Fruit fly (Drosophila melanogaster) whole organism, embryonic: ENCODE results near the gene PIG-B.

Experiments
- Adf1 ChIP-seq: fragments of 200-800 bp; sonication (Bioruptor generic); IDR thresholded peaks from 2 replicates; pipeline ENCODE4 v1.3.6; 2022; ENCODE audit warnings: missing biosample characterization, missing genetic modification characterization
- Asciz ChIP-seq: fragments of 200-800 bp; sonication (Bioruptor generic); optimal IDR thresholded peaks from 2 replicates; lab custom pipeline; 2017; ENCODE audit warnings: missing biosample characterization, mild to moderate bottlenecking, missing genetic modification characterization, missing genetic modification reagents
- CG11696 ChIP-seq: fragments of 200-800 bp; sonication (Bioruptor generic); IDR thresholded peaks from 2 replicates; pipeline ENCODE4 v1.3.6; 2022; ENCODE audit warnings: missing biosample characterization, missing genetic modification characterization
- CG12942 ChIP-seq: fragments of 200-800 bp; sonication (Bioruptor generic); optimal IDR thresholded peaks from 3 replicates; lab custom pipeline; 2016; ENCODE audit warnings: missing biosample characterization, missing genetic modification characterization
- CG15269 ChIP-seq: fragments of 200-800 bp; sonication (Bioruptor generic); optimal IDR thresholded peaks from 2 replicates; lab custom pipeline; 2018; ENCODE audit warnings: missing biosample characterization, mild to moderate bottlenecking, missing genetic modification characterization, moderate library complexity
- CG18011 ChIP-seq: fragments of 200-800 bp; sonication (Bioruptor generic); optimal IDR thresholded peaks from 2 replicates; lab custom pipeline; 2017; ENCODE audit warnings: missing biosample characterization, missing genetic modification characterization, mild to moderate bottlenecking, moderate library complexity, missing genotype
- CG2889 ChIP-seq: fragments of 200-800 bp; sonication (Bioruptor generic); IDR thresholded peaks from 3 replicates; pipeline ENCODE4 v1.3.6; 2022; ENCODE audit warnings: missing biosample characterization, missing genetic modification characterization
- CG30020 ChIP-seq: fragments of 200-800 bp; optimal IDR thresholded peaks from 2 replicates; lab custom pipeline; 2019; ENCODE audit warnings: missing biosample characterization, mild to moderate bottlenecking, missing genetic modification characterization, moderate library complexity
- CG33213 ChIP-seq: fragments of 200-800 bp; sonication (Bioruptor generic); optimal IDR thresholded peaks from 3 replicates; lab custom pipeline; 2016; ENCODE audit warnings: missing biosample characterization, missing genetic modification characterization
- CG34376 ChIP-seq: fragments of 200-800 bp; sonication (Bioruptor generic); optimal IDR thresholded peaks from 2 replicates; lab custom pipeline; 2018; ENCODE audit warnings: missing biosample characterization, mild to moderate bottlenecking, missing genetic modification characterization
- CG3838 ChIP-seq: fragments of 200-800 bp; sonication (Bioruptor generic); optimal IDR thresholded peaks from 3 replicates; lab custom pipeline; 2016; ENCODE audit warnings: missing biosample characterization, missing genetic modification characterization
- CG43689 ChIP-seq: fragments of 200-800 bp; sonication (Bioruptor generic); IDR thresholded peaks from 2 replicates; pipeline ENCODE4 v1.3.6; 2022; ENCODE audit warnings: missing biosample characterization, missing genetic modification characterization
- CG4730 ChIP-seq: fragments of 200-800 bp; sonication (Bioruptor generic); IDR thresholded peaks from 2 replicates; pipeline ENCODE4 v1.3.6; 2022; ENCODE audit warnings: missing biosample characterization, missing genetic modification characterization
- CG6175 ChIP-seq: fragments of 200-800 bp; sonication (Bioruptor generic); IDR thresholded peaks from 3 replicates; pipeline ENCODE4 v1.3.6; 2022; ENCODE audit warnings: missing biosample characterization, missing genetic modification characterization
- CG7556 ChIP-seq: fragments of 200-800 bp; sonication (Bioruptor generic); optimal IDR thresholded peaks from 2 replicates; lab custom pipeline; 2017; ENCODE audit warnings: missing biosample characterization, mild to moderate bottlenecking, missing genetic modification characterization
- CG7987 ChIP-seq: fragments of 200-800 bp; sonication (Bioruptor generic); optimal IDR thresholded peaks from 2 replicates; lab custom pipeline; 2018; ENCODE audit warnings: missing biosample characterization, mild to moderate bottlenecking, missing genetic modification characterization, moderate library complexity
- CG9817 ChIP-seq: fragments of 200-800 bp; sonication (Bioruptor generic); optimal IDR thresholded peaks from 2 replicates; lab custom pipeline; 2018; ENCODE audit warnings: missing biosample characterization, mild to moderate bottlenecking, missing genetic modification characterization, moderate library complexity
- Ets97D ChIP-seq: fragments of 200-800 bp; sonication (Bioruptor generic); optimal IDR thresholded peaks from 3 replicates; lab custom pipeline; 2016; ENCODE audit warnings: missing biosample characterization, missing genetic modification characterization
- Gsc ChIP-seq: fragments of 200-800 bp; sonication (Bioruptor generic); IDR thresholded peaks from 2 replicates; pipeline ENCODE4 v1.3.6; 2022; ENCODE audit warnings: missing biosample characterization, missing genetic modification characterization
- Hr51 ChIP-seq, 2 experiments: fragments of 200-800 bp; sonication (Bioruptor generic); optimal IDR thresholded peaks; 2 replicates in 1 of 2; 3 replicates in 1 of 2; lab custom pipeline; 2016 to 2018; ENCODE audit warnings: missing biosample characterization in 2 of 2, missing genetic modification characterization in 2 of 2, mild to moderate bottlenecking in 1 of 2, moderate library complexity in 1 of 2
- Mrtf ChIP-seq: fragments of 200-800 bp; sonication (Bioruptor generic); IDR thresholded peaks from 3 replicates; pipeline ENCODE4 v1.3.6; 2022; ENCODE audit warnings: missing biosample characterization, missing genetic modification characterization
- NC2α ChIP-seq: fragments of 200-800 bp; sonication (Bioruptor generic); optimal IDR thresholded peaks from 2 replicates; lab custom pipeline; 2016; ENCODE audit warnings: missing biosample characterization, missing genetic modification characterization
- PHDP ChIP-seq: fragments of 200-800 bp; sonication (Bioruptor generic); optimal IDR thresholded peaks from 3 replicates; lab custom pipeline; 2018; ENCODE audit warnings: missing biosample characterization, mild to moderate bottlenecking, missing genetic modification characterization, moderate library complexity
- Taf1 ChIP-seq: fragments of 200-800 bp; sonication (Bioruptor generic); IDR thresholded peaks from 2 replicates; pipeline ENCODE4 v1.3.6; 2022; ENCODE audit warnings: missing biosample characterization, missing genetic modification characterization
- ab ChIP-seq: fragments of 200-800 bp; sonication (Bioruptor generic); optimal IDR thresholded peaks from 2 replicates; lab custom pipeline; 2016; ENCODE audit warnings: missing biosample characterization, missing genetic modification characterization
- bowl ChIP-seq: fragments of 200-800 bp; sonication (Bioruptor generic); IDR thresholded peaks from 2 replicates; pipeline ENCODE4 v1.3.6; 2022; ENCODE audit warnings: missing biosample characterization, missing genetic modification characterization
- br ChIP-seq: fragments of >200 bp; optimal IDR thresholded peaks from 2 replicates; lab custom pipeline; 2017
- btn ChIP-seq: fragments of 200-800 bp; sonication (Bioruptor generic); optimal IDR thresholded peaks from 2 replicates; lab custom pipeline; 2016; ENCODE audit warnings: missing biosample characterization, missing genetic modification characterization
- crp ChIP-seq, 2 experiments: fragments of 200-800 bp; sonication (Bioruptor generic); optimal IDR thresholded peaks; 2 replicates in 1 of 2; 3 replicates in 1 of 2; lab custom pipeline; 2017; ENCODE audit warnings: missing biosample characterization in 2 of 2, missing genetic modification characterization in 2 of 2, mild to moderate bottlenecking in 1 of 2, moderate library complexity in 1 of 2
- disco-r ChIP-seq: fragments of 200-800 bp; sonication (Bioruptor generic); optimal IDR thresholded peaks from 2 replicates; lab custom pipeline; 2016; ENCODE audit warnings: missing biosample characterization, missing genetic modification characterization
- dm ChIP-seq: fragments of 200-800 bp; sonication (Bioruptor generic); optimal IDR thresholded peaks from 3 replicates; lab custom pipeline; 2016; ENCODE audit warnings: missing biosample characterization, missing genetic modification characterization
- eyg ChIP-seq: fragments of 200-800 bp; sonication (Bioruptor generic); optimal IDR thresholded peaks from 3 replicates; lab custom pipeline; 2016; ENCODE audit warnings: missing biosample characterization, missing genetic modification characterization
- fd64A ChIP-seq: fragments of 200-800 bp; sonication (Bioruptor generic); optimal IDR thresholded peaks from 3 replicates; lab custom pipeline; 2018; ENCODE audit warnings: missing biosample characterization, mild to moderate bottlenecking, missing genetic modification characterization
- fru ChIP-seq: fragments of >200 bp; optimal IDR thresholded peaks from 2 replicates; lab custom pipeline; 2017
- klu ChIP-seq: fragments of 200-800 bp; sonication (Bioruptor generic); IDR thresholded peaks from 2 replicates; pipeline ENCODE4 v1.3.6; 2022; ENCODE audit warnings: missing biosample characterization, missing genetic modification characterization
- lov ChIP-seq, 2 experiments: fragments of 200-800 bp in 1 of 2; fragments of >200 bp in 1 of 2; sonication (Bioruptor generic) in 1 of 2; IDR thresholded peaks in 1 of 2; optimal IDR thresholded peaks in 1 of 2; 2 replicates in 1 of 2; 3 replicates in 1 of 2; pipeline versions ENCODE4 v1.3.6 to Lab custom; 2017 to 2022; ENCODE audit warnings: missing biosample characterization in 1 of 2, missing genetic modification characterization in 1 of 2
- odd ChIP-seq: fragments of 200-800 bp; sonication (Bioruptor generic); optimal IDR thresholded peaks from 2 replicates; lab custom pipeline; 2017; ENCODE audit warnings: missing biosample characterization, mild to moderate bottlenecking, missing genetic modification characterization
- peb ChIP-seq: fragments of 200-800 bp; sonication (Bioruptor generic); IDR thresholded peaks from 2 replicates; pipeline ENCODE4 v1.3.6; 2022; ENCODE audit warnings: missing biosample characterization, missing genetic modification characterization
- pum ChIP-seq: fragments of 200-800 bp; sonication (Bioruptor generic); optimal IDR thresholded peaks from 2 replicates; lab custom pipeline; 2016; ENCODE audit warnings: missing biosample characterization, missing genetic modification characterization
- sd ChIP-seq: fragments of 200-800 bp; sonication (Bioruptor generic); optimal IDR thresholded peaks from 3 replicates; lab custom pipeline; 2018; ENCODE audit warnings: missing biosample characterization, mild to moderate bottlenecking, missing genetic modification characterization, moderate library complexity
- sens-2 ChIP-seq: fragments of 200-800 bp; sonication (Bioruptor generic); IDR thresholded peaks from 2 replicates; pipeline ENCODE4 v1.3.6; 2022; ENCODE audit warnings: missing biosample characterization, missing genetic modification characterization
- shn ChIP-seq: fragments of 200-800 bp; sonication (Bioruptor generic); optimal IDR thresholded peaks from 3 replicates; lab custom pipeline; 2016; ENCODE audit warnings: missing biosample characterization, missing genetic modification characterization
- slou ChIP-seq: fragments of 200-800 bp; sonication (Bioruptor generic); optimal IDR thresholded peaks from 3 replicates; lab custom pipeline; 2016; ENCODE audit warnings: missing biosample characterization, missing genetic modification characterization
- sr ChIP-seq: fragments of 200-800 bp; sonication (Bioruptor generic); IDR thresholded peaks from 3 replicates; pipeline ENCODE4 v1.3.6; 2022; ENCODE audit warnings: missing biosample characterization, missing genetic modification characterization
- tin ChIP-seq: fragments of 200-800 bp; sonication (Bioruptor generic); optimal IDR thresholded peaks from 3 replicates; lab custom pipeline; 2016; ENCODE audit warnings: missing biosample characterization, missing genetic modification characterization
- tll ChIP-seq, 2 experiments: fragments of 200-800 bp in 1 of 2; fragments of >200 bp in 1 of 2; sonication (Bioruptor generic) in 1 of 2; optimal IDR thresholded peaks; 2 replicates each; lab custom pipeline; 2017 to 2019; ENCODE audit warnings: missing biosample characterization in 2 of 2, missing genetic modification characterization in 2 of 2, mild to moderate bottlenecking in 1 of 2, moderate library complexity in 1 of 2
- trh ChIP-seq: fragments of 200-800 bp; sonication (Bioruptor generic); optimal IDR thresholded peaks from 2 replicates; lab custom pipeline; 2016; ENCODE audit warnings: missing biosample characterization, missing genetic modification characterization
- vvl ChIP-seq: fragments of 200-800 bp; sonication (Bioruptor generic); IDR thresholded peaks from 2 replicates; pipeline ENCODE4 v1.3.6; 2022; ENCODE audit warnings: missing biosample characterization, missing genetic modification characterization
- wdn ChIP-seq: fragments of 200-800 bp; sonication (Bioruptor generic); IDR thresholded peaks from 2 replicates; pipeline ENCODE4 v1.3.6; 2022; ENCODE audit warnings: missing biosample characterization, missing genetic modification characterization
- wek ChIP-seq: fragments of 200-800 bp; sonication (Bioruptor generic); optimal IDR thresholded peaks from 3 replicates; lab custom pipeline; 2018; ENCODE audit warnings: missing biosample characterization, mild to moderate bottlenecking, missing genetic modification characterization, moderate library complexity
- zfh1 ChIP-seq: fragments of 200-800 bp; sonication (Bioruptor generic); IDR thresholded peaks from 3 replicates; pipeline ENCODE4 v1.3.6; 2022; ENCODE audit warnings: missing biosample characterization, missing genetic modification characterization

Gene PIG-B

dm6 chr3L:3787595-3788151 lies 23.4 kb upstream of the PIG-B start (continued):
- TF ChIP-seq wdn (GFP tag; lab: Robert Waterston, UW) (0 out of 2 replicates have a peak, but pooled peaks have one; percentile 14), tll (GFP tag; optimal IDR thresholded peaks at IDR 0.05; lab: Kevin White, UChicago) (peak in 1 of 2 experiments; percentile 19), PHDP (tag; lab: Kevin White, UChicago) (peak; percentile 43), sd (no peak), Asciz (no peak), dm (GFP tag; lab: Kevin White, UChicago) (no peak), tin (GFP tag; lab: Kevin White, UChicago) (no peak), CG33213 (GFP tag; lab: Kevin White, UChicago) (peak; percentile 23), vvl (GFP tag; lab: Robert Waterston, UW) (peak; percentile 64; the same call in 1 of the 2 replicates), odd (GFP tag; lab: Kevin White, UChicago) (peak; percentile 68), CG18011 (GFP tag; lab: Kevin White, UChicago) (peak; percentile 93), CG6175 (GFP tag; lab: Robert Waterston, UW) (no peak), trh (GFP tag; lab: Kevin White, UChicago) (no peak), Adf1 (no peak; the same call in 1 of the 2 replicates), shn (GFP tag; lab: Kevin White, UChicago) (peak; percentile 30), slou (GFP tag; lab: Kevin White, UChicago) (no peak), br (lab: Kevin White, UChicago) (no peak), CG34376 (GFP tag; lab: Kevin White, UChicago) (peak; percentile 33), pum (GFP tag; lab: Kevin White, UChicago) (no peak), zfh1 (GFP tag; lab: Robert Waterston, UW) (peak; percentile 4; the same call in 1 of the 3 replicates), CG43689 (no peak), CG3838 (GFP tag; lab: Kevin White, UChicago) (no peak), CG7556 (GFP tag; lab: Kevin White, UChicago) (no peak), CG11696 (GFP tag; lab: Robert Waterston, UW) (no peak), CG15269 (no peak), CG30020 (tag; lab: Kevin White, UChicago) (peak; percentile 6), CG12942 (GFP tag; lab: Kevin White, UChicago) (no peak), btn (GFP tag; lab: Kevin White, UChicago) (no peak), ab (no peak), CG4730 (GFP tag; lab: Robert Waterston, UW) (no peak), Hr51 (GFP tag; optimal IDR thresholded peaks at IDR 0.05; lab: Kevin White, UChicago) (peak; percentile 8 to 22), Ets97D (GFP tag; lab: Kevin White, UChicago) (peak; percentile 70), crp (GFP tag; optimal IDR thresholded peaks at IDR 0.05; lab: Kevin White, UChicago) (peak in 1 of 2 experiments; percentile 59), CG7987 (GFP tag; lab: Kevin White, UChicago) (no peak), bowl (GFP tag; lab: Robert Waterston, UW) (0 out of 2 replicates have a peak, but pooled peaks have one; percentile 6), eyg (no peak), wek (GFP tag; lab: Kevin White, UChicago) (no peak), peb (GFP tag; lab: Robert Waterston, UW) (no peak), fru (no peak), lov (optimal IDR thresholded peaks at IDR 0.05; lab: Kevin White, UChicago) (no peak), lov (GFP tag; IDR thresholded peaks at IDR 0.05; lab: Robert Waterston, UW) (no peak; the same call in 2 of the 3 replicates), klu (GFP tag; lab: Robert Waterston, UW) (no peak), Gsc (no peak), disco-r (GFP tag; lab: Kevin White, UChicago) (peak; percentile 63), Taf1 (GFP tag; lab: Robert Waterston, UW) (no peak), CG9817 (tag; lab: Kevin White, UChicago) (no peak), NC2α (GFP tag; lab: Kevin White, UChicago) (no peak), Mrtf (no peak), sr (GFP tag; lab: Robert Waterston, UW) (no peak), sens-2 (GFP tag; lab: Robert Waterston, UW) (no peak), CG2889 (GFP tag; lab: Robert Waterston, UW) (no peak), fd64A (GFP tag; lab: Kevin White, UChicago) (no peak)
